Fruit fly (Drosophila melanogaster): Measurements from ENCODE around the gene CG4836.

CG4836 gene

dm6 chr3R:20059650-20060049 is 46.0 kb downstream of the CG4836 start, which contains the start of gene CG4390:
CG4390 (minus strand) TSS chr3R:20059750.
- TF ChIP-seq CG11902 (GFP tag; optimal IDR thresholded peaks at IDR 0.05) (no peak), dac (GFP tag; optimal IDR thresholded peaks at IDR 0.05) (no peak), CG16779 (tag; optimal IDR thresholded peaks at IDR 0.05) (no peak), CG10631 (GFP tag; optimal IDR thresholded peaks at IDR 0.05) (no peak), cyc (GFP tag; optimal IDR thresholded peaks at IDR 0.05) (no peak), Ets96B (tag; optimal IDR thresholded peaks at IDR 0.05) (no peak), Eip78C (GFP tag) (no peak), achi (GFP tag; optimal IDR thresholded peaks at IDR 0.05) (no peak), CG8632 (GFP tag; optimal IDR thresholded peaks at IDR 0.05) (no peak), CG15336 (GFP tag; IDR thresholded peaks at IDR 0.05) (no peak), CG6163 (GFP tag; IDR thresholded peaks at IDR 0.05) (no peak), OdsH (GFP tag; optimal IDR thresholded peaks at IDR 0.05) (no peak), CG6854 (GFP tag; optimal IDR thresholded peaks at IDR 0.05) (no peak), CG31627 (GFP tag; optimal IDR thresholded peaks at IDR 0.05) (no peak), CG1621 (tag; optimal IDR thresholded peaks at IDR 0.05) (no peak), CG3919 (GFP tag; optimal IDR thresholded peaks at IDR 0.05) (no peak)

- no peak for TF ChIP-seq pdm3 (GFP tag; optimal IDR thresholded peaks at IDR 0.05)
- no peak for TF ChIP-seq Eip93F (GFP tag; optimal IDR thresholded peaks at IDR 0.05)
- TF ChIP-seq achi (GFP tag; optimal IDR thresholded peaks at IDR 0.05), result no peak
- no peak for TF ChIP-seq CG6792 (GFP tag; optimal IDR thresholded peaks at IDR 0.05)
- no peak for TF ChIP-seq Hr39 (GFP tag; optimal IDR thresholded peaks at IDR 0.05)
- no peak for TF ChIP-seq Gug (GFP tag; IDR thresholded peaks at IDR 0.05)
- no peak for TF ChIP-seq CG9139 (GFP tag; optimal IDR thresholded peaks at IDR 0.05)
- TF ChIP-seq CG1621 (tag; optimal IDR thresholded peaks at IDR 0.05), result no peak
- TF ChIP-seq salr (GFP tag; optimal IDR thresholded peaks at IDR 0.05), result no peak
- TF ChIP-seq CG32006 (GFP tag; optimal IDR thresholded peaks at IDR 0.05), result no peak
- no peak for TF ChIP-seq fd59A (GFP tag; optimal IDR thresholded peaks at IDR 0.05)
- TF ChIP-seq CG8119 (GFP tag; IDR thresholded peaks at IDR 0.05), result no peak
- no peak for TF ChIP-seq Eip75B (GFP tag; optimal IDR thresholded peaks at IDR 0.05)
- TF ChIP-seq CG10631 (GFP tag; optimal IDR thresholded peaks at IDR 0.05), result no peak
Measured at dm6 chr3R:20066435-20066834, 52.8 kb downstream of the CG4836 start.
